Worm (Caenorhabditis elegans) whole organism, L2 larva: ENCODE results near the gene unc-8.
A peak's percentile ranks its signal among the peaks of the same experiment; 100 is the strongest.

Experiments used
- C34F6.9 ChIP-seq: fragments of 150-350 bp; optimal IDR thresholded peaks from 2 replicates; lab custom pipeline; 2014; ENCODE audit warnings: missing biosample characterization, missing genetic modification characterization
- F13H6.1 ChIP-seq: sonication (generic microtip); optimal IDR thresholded peaks from 2 replicates; lab custom pipeline; 2016; ENCODE audit warnings: missing genetic modification characterization, missing compliant biosample characterization
- R02D3.7 ChIP-seq: fragments of 150-350 bp; optimal IDR thresholded peaks from 2 replicates; lab custom pipeline; 2014; ENCODE audit warnings: missing biosample characterization, missing genetic modification characterization
- Y55F3AM.14 ChIP-seq: fragments of 200-800 bp; sonication (Bioruptor generic); optimal IDR thresholded peaks from 2 replicates; lab custom pipeline; 2018; ENCODE audit warnings: mild to moderate bottlenecking, missing genetic modification characterization, missing compliant biosample characterization
- ZK546.5 ChIP-seq: sonication (generic microtip); optimal IDR thresholded peaks from 2 replicates; lab custom pipeline; 2017; ENCODE audit warnings: missing biosample characterization, missing genetic modification characterization
- ama-1 ChIP-seq: fragments of 150-350 bp; optimal IDR thresholded peaks from 2 replicates; lab custom pipeline; 2018; ENCODE audit warnings: inconsistent platforms
- blmp-1 ChIP-seq: sonication (generic microtip); optimal IDR thresholded peaks from 2 replicates; lab custom pipeline; 2017; ENCODE audit warnings: missing genetic modification characterization, mild to moderate bottlenecking, missing compliant biosample characterization, antibody characterized with exemption, moderate library complexity; ENCODE audit not compliant: insufficient read depth
- ceh-82 ChIP-seq: fragments of 150-350 bp; optimal IDR thresholded peaks from 2 replicates; lab custom pipeline; 2014; ENCODE audit warnings: missing biosample characterization, missing genetic modification characterization
- crh-2 ChIP-seq: sonication (generic microtip); optimal IDR thresholded peaks from 2 replicates; lab custom pipeline; 2017; ENCODE audit warnings: missing biosample characterization, missing genetic modification characterization
- egl-27 ChIP-seq: sonication (generic microtip); optimal IDR thresholded peaks from 3 replicates; lab custom pipeline; 2017; ENCODE audit warnings: missing biosample characterization, missing genetic modification reagents, missing genetic modification characterization
- fos-1 ChIP-seq: fragments of 150-350 bp; optimal IDR thresholded peaks from 2 replicates; lab custom pipeline; 2014; ENCODE audit warnings: missing biosample characterization, missing genetic modification characterization
- gmeb-1 ChIP-seq: fragments of 150-350 bp; optimal IDR thresholded peaks from 2 replicates; lab custom pipeline; 2014; ENCODE audit warnings: missing biosample characterization, missing genetic modification characterization
- lin-11 ChIP-seq: fragments of 150-350 bp; sonication (generic microtip); optimal IDR thresholded peaks from 2 replicates; lab custom pipeline; 2014; ENCODE audit warnings: missing biosample characterization, missing genetic modification characterization, inconsistent platforms, mixed read lengths
- lin-13 ChIP-seq: fragments of 150-350 bp; optimal IDR thresholded peaks from 2 replicates; lab custom pipeline; 2014; ENCODE audit warnings: missing biosample characterization, missing genetic modification reagents, missing genetic modification characterization
- mdl-1 ChIP-seq, 2 experiments: fragments of 150-350 bp in 1 of 2; sonication (generic microtip) in 1 of 2; optimal IDR thresholded peaks; 2 replicates each; lab custom pipeline; 2017; ENCODE audit warnings: missing biosample characterization in 2 of 2, missing genetic modification characterization in 2 of 2
- nhr-10 ChIP-seq: sonication (generic microtip); optimal IDR thresholded peaks from 2 replicates; lab custom pipeline; 2017; ENCODE audit warnings: missing biosample characterization, missing genetic modification characterization
- nhr-11 ChIP-seq: fragments of 150-350 bp; optimal IDR thresholded peaks from 2 replicates; lab custom pipeline; 2014; ENCODE audit warnings: missing biosample characterization, missing genetic modification characterization
- nhr-12 ChIP-seq: fragments of 150-350 bp; optimal IDR thresholded peaks from 2 replicates; lab custom pipeline; 2014; ENCODE audit warnings: missing biosample characterization, missing genetic modification characterization
- nhr-129 ChIP-seq: fragments of 150-350 bp; optimal IDR thresholded peaks from 2 replicates; lab custom pipeline; 2014; ENCODE audit warnings: missing biosample characterization, missing genetic modification characterization
- nhr-21 ChIP-seq: fragments of 150-350 bp; optimal IDR thresholded peaks from 2 replicates; lab custom pipeline; 2014; ENCODE audit warnings: missing biosample characterization, missing genetic modification characterization
- nhr-25 ChIP-seq: fragments of 150-350 bp; sonication (generic microtip); optimal IDR thresholded peaks from 3 replicates; lab custom pipeline; 2014; ENCODE audit warnings: missing biosample characterization, missing genetic modification characterization
- nhr-6 ChIP-seq: fragments of 150-350 bp; optimal IDR thresholded peaks from 2 replicates; lab custom pipeline; 2014; ENCODE audit warnings: missing biosample characterization, missing genetic modification characterization
- peb-1 ChIP-seq: fragments of 150-350 bp; optimal IDR thresholded peaks from 2 replicates; lab custom pipeline; 2014; ENCODE audit warnings: missing biosample characterization, missing genetic modification characterization
- skn-1 ChIP-seq: sonication (generic microtip); optimal IDR thresholded peaks from 2 replicates; lab custom pipeline; 2017; ENCODE audit warnings: missing biosample characterization, missing genetic modification characterization
- sma-3 ChIP-seq: sonication (generic microtip); optimal IDR thresholded peaks from 2 replicates; lab custom pipeline; 2016; ENCODE audit warnings: missing genetic modification reagents, missing genetic modification characterization, missing compliant biosample characterization
- sma-9 ChIP-seq, 2 experiments: fragments of 150-350 bp in 1 of 2; sonication (generic microtip) in 1 of 2; optimal IDR thresholded peaks; 2 replicates each; lab custom pipeline; 2014 to 2016; ENCODE audit warnings: missing genetic modification characterization in 2 of 2, mild to moderate bottlenecking in 1 of 2, missing biosample characterization in 1 of 2, missing compliant biosample characterization in 1 of 2, missing genetic modification reagents in 1 of 2, moderate library complexity in 1 of 2
- snpc-4 ChIP-seq: fragments of 150-350 bp; optimal IDR thresholded peaks from 2 replicates; lab custom pipeline; 2014; ENCODE audit warnings: missing biosample characterization, missing genetic modification characterization
- unc-55 ChIP-seq: fragments of 150-350 bp; sonication (generic microtip); optimal IDR thresholded peaks from 3 replicates; lab custom pipeline; 2014; ENCODE audit warnings: missing biosample characterization, missing genetic modification reagents, missing genetic modification characterization
- ztf-11 ChIP-seq: sonication (generic microtip); optimal IDR thresholded peaks from 2 replicates; lab custom pipeline; 2017; ENCODE audit warnings: missing biosample characterization, missing genetic modification characterization
- ztf-4 ChIP-seq: fragments of 150-350 bp; optimal IDR thresholded peaks from 2 replicates; lab custom pipeline; 2014; ENCODE audit warnings: missing biosample characterization, missing genetic modification characterization

The unc-8 gene

DNA sequence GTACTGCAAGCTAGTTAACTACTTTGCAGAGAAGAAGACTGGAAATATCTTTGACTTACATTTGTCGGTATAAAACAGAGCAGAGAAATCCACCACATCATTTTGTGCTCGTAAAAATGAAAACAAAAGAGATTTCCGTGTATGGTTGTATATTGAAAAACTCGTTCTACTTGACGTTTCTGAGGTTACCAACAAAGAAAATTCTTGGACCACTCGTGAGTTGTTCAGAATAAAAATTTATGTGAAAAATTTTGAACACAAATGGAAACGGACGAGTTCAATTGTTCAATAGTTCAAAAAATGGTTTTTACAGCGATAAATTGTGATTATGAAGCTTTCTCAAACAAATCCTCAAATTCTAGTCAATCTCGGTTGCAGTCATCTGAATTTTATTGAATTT lies 12.4 kb upstream of the unc-8 start, which contains the start of gene clec-179:
Gene clec-179, minus strand, starts transcription at position 101 of the 400 bp plus-strand sequence.
- TF ChIP-seq ztf-11 (tag; lab: Kevin White, UChicago) (no peak), nhr-129 (no peak), ztf-4 (tag; lab: Kevin White, UChicago) (no peak), Y55F3AM.14 (no peak), nhr-21 (tag; lab: Kevin White, UChicago) (no peak), sma-9 (GFP tag; optimal IDR thresholded peaks at IDR 0.05; lab: Kevin White, UChicago) (no peak), sma-9 (tag; optimal IDR thresholded peaks at IDR 0.05; lab: Kevin White, UChicago) (no peak), nhr-10 (no peak), F13H6.1 (tag; lab: Kevin White, UChicago) (no peak), C34F6.9 (tag; lab: Kevin White, UChicago) (no peak), ceh-82 (no peak), egl-27 (tag; lab: Kevin White, UChicago) (no peak), peb-1 (tag; lab: Kevin White, UChicago) (no peak)

DNA sequence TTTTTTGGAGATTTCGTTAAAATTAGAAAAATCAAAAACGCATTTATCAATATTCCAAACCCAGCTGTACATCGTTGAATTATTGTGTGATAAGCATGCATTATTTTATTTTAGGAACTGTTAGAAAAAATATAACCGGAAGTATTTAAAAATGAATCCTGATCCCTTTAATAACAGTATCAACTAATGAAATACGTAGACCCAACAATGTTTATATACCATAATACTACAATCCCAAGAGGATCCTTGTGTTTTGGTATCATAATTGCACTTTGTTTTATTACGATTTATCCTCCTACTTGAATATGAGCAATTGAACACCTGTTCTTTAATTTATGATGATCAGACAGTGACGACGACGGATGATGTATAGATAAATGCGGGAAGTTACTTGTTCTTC lies 10.2 kb upstream of the unc-8 start, which contains the start of gene str-249:
Gene str-249, minus strand, starts transcription at position 101 of the 400 bp plus-strand sequence.
- TF ChIP-seq R02D3.7 (tag; lab: Kevin White, UChicago) (no peak), nhr-6 (tag; lab: Kevin White, UChicago) (no peak), crh-2 (tag; lab: Kevin White, UChicago) (no peak)

DNA sequence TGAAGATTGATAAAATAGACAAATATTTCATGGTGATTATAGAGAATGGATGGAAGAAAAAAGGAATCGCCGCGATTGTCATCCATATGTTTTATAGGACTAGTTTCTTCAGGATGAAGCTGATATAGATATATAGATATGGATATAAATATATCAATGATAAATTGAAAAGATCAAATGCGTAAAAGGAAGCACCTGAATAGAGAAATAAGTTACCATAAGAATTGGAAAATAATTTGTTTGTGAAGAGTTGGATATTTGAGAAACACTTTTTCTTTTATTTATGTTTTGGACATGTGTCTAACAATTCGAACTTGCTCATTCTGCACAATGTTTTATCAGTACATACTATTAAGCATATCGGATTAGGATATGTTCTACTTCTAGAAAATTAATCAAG lies 8.9 kb upstream of the unc-8 start, which contains the start of gene C42D4.13:
Gene C42D4.13, minus strand, starts transcription at position 101 of the 400 bp plus-strand sequence.
- TF ChIP-seq ama-1 (lab: Kevin White, UChicago), result no peak
- no peak for TF ChIP-seq fos-1 (tag; lab: Kevin White, UChicago)
- TF ChIP-seq snpc-4 (tag; lab: Kevin White, UChicago), result no peak
- TF ChIP-seq F13H6.1 (tag; lab: Kevin White, UChicago), result no peak
- no peak for TF ChIP-seq gmeb-1 (tag; lab: Kevin White, UChicago)
- TF ChIP-seq nhr-129, result no peak
- no peak for TF ChIP-seq lin-11
- no peak for TF ChIP-seq crh-2 (tag; lab: Kevin White, UChicago)
- no peak for TF ChIP-seq nhr-25 (tag; lab: Kevin White, UChicago)
- TF ChIP-seq nhr-11 (tag; lab: Kevin White, UChicago), result no peak

DNA sequence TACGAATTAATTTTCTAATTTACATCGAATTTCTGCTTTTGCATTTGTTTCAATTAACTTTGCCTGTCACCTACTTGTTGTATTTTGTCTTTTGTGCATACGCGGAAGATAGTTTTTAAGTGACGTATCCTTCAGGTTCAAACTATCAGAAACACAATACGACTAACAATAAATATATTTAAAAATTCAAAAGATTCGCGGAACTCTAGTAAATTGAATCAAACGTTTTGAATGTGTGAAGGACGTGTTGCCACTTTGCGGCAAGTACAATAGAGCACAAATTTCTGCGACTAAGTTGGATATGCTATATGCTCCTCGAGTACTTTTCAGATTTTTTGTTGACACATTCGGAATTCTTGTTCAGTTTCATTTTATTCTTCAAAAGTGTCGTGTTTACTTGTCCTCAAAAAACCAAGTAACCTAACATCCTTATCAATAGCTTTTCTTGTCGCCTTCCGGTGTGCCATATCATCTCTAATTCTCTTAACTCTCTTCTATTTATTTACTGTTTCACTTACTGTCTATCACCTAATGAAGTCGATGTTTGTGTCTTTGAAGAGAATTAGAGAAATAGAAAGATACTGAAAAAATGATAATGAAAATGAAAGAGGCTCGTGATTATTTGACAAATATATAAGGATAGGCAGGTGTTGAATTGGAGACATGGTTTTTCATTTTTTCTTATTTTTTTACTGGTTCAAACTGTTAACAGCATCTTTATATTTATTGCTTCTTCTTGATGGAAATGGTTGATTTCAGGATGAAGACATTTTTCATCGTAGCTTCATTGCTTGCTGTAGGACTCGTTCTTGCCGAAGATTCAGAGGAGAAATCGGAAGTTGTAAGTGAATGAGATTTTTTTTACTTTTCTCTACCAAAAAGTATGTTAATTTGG lies 8.2 kb upstream of the unc-8 start, which contains the start of gene srlf-7:
Gene srlf-7, plus strand, starts transcription at position 760 of the 895 bp plus-strand sequence.
- peak; percentile 27 for TF ChIP-seq nhr-129
- TF ChIP-seq ZK546.5 (tag; lab: Kevin White, UChicago), result no peak
- peak; percentile 78 for TF ChIP-seq sma-3
- TF ChIP-seq lin-13, result no peak
- peak; percentile 70 for TF ChIP-seq nhr-25 (tag; lab: Kevin White, UChicago)
- TF ChIP-seq skn-1 (tag; lab: Kevin White, UChicago), result no peak
- peak in 1 of 2 experiments; percentile 11 for TF ChIP-seq mdl-1 (tag; optimal IDR thresholded peaks at IDR 0.05; lab: Kevin White, UChicago)
- TF ChIP-seq C34F6.9 (tag; lab: Kevin White, UChicago), result peak; percentile 21
- TF ChIP-seq nhr-6 (tag; lab: Kevin White, UChicago), result no peak
- peak; percentile 41 for TF ChIP-seq nhr-21 (tag; lab: Kevin White, UChicago)
- TF ChIP-seq gmeb-1 (tag; lab: Kevin White, UChicago), result peak; percentile 75
- no peak for TF ChIP-seq nhr-12
- TF ChIP-seq F13H6.1 (tag; lab: Kevin White, UChicago), result peak; percentile 43
- TF ChIP-seq egl-27 (tag; lab: Kevin White, UChicago), result peak; percentile 77
- peak; percentile 76 for TF ChIP-seq crh-2 (tag; lab: Kevin White, UChicago)
- TF ChIP-seq sma-9 (GFP tag; optimal IDR thresholded peaks at IDR 0.05; lab: Kevin White, UChicago), result peak; percentile 82
- TF ChIP-seq sma-9 (tag; optimal IDR thresholded peaks at IDR 0.05; lab: Kevin White, UChicago), result no peak
- peak; percentile 77 for TF ChIP-seq blmp-1 (tag; lab: Kevin White, UChicago)
- no peak for TF ChIP-seq unc-55 (GFP tag; lab: Kevin White, UChicago)
- TF ChIP-seq fos-1 (tag; lab: Kevin White, UChicago), result peak; percentile 98

DNA sequence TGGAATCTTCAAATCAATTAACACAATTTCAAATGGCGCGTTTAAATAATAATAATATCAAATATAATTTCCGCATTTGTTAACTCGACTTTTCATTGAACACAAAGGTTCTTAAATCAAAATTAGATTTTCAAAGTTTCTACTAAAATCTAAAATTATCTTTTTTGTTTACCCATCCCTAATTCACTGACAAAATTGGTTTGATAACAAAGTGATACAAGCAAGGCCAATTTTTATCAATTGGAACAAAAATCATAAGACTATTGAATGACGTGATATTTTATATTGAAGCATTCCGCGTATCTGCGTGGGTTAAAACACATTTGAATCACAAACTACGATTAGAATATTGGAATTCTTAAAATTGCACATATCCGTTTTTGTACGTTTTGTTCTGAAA lies 6.5 kb upstream of the unc-8 start:
- TF ChIP-seq sma-9 (GFP tag; optimal IDR thresholded peaks at IDR 0.05; lab: Kevin White, UChicago) (peak; percentile 83), sma-9 (tag; optimal IDR thresholded peaks at IDR 0.05; lab: Kevin White, UChicago) (no peak), R02D3.7 (tag; lab: Kevin White, UChicago) (no peak), sma-3 (peak; percentile 38), nhr-21 (tag; lab: Kevin White, UChicago) (peak; percentile 0), gmeb-1 (tag; lab: Kevin White, UChicago) (peak; percentile 51), crh-2 (tag; lab: Kevin White, UChicago) (peak; percentile 47), fos-1 (tag; lab: Kevin White, UChicago) (peak; percentile 78), ztf-11 (tag; lab: Kevin White, UChicago) (no peak)
